Fruit fly (Drosophila melanogaster): Measurements from ENCODE around the gene RnpS1.
A peak's percentile ranks its signal among the peaks of the same experiment; 100 is the strongest.

Gene RnpS1

DNA sequence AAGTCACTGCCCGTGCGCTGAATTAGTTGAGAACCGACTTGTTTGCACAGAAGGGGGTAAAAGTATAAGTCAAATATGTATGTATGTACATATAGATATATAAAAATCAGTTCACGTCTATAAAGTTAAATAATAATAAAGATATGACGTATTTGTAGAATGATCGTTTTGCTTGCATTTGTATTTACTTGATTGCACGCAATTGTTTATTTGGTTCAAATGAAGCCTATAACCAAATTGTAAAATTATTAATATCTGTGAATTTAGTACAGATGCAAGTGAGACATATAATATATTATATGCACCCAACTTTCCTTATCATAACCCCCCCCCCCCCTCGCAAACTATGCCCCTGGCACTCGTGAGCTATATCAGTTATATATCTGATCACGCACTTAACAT lies 48.7 kb downstream of the RnpS1 start (continued):
- TF ChIP-seq Gug (GFP tag; IDR thresholded peaks at IDR 0.05) (no peak), Xrp1 (GFP tag; IDR thresholded peaks at IDR 0.05) (peak; percentile 50), scrt (GFP tag; optimal IDR thresholded peaks at IDR 0.05) (peak; percentile 49), Dref (GFP tag; IDR thresholded peaks at IDR 0.05) (no peak), ranshi (GFP tag; IDR thresholded peaks at IDR 0.05) (peak; percentile 57), fd96Cb (tag; optimal IDR thresholded peaks at IDR 0.05) (no peak), Asciz (GFP tag; optimal IDR thresholded peaks at IDR 0.05) (peak; percentile 63), Dek (tag; optimal IDR thresholded peaks at IDR 0.05) (no peak), CG3281 (GFP tag; optimal IDR thresholded peaks at IDR 0.05) (peak; percentile 80), CG16815 (GFP tag; optimal IDR thresholded peaks at IDR 0.05) (peak; percentile 12), ind (GFP tag; optimal IDR thresholded peaks at IDR 0.05) (peak; percentile 27), CG1024 (GFP tag; IDR thresholded peaks at IDR 0.05) (no peak), exex (tag; optimal IDR thresholded peaks at IDR 0.05) (peak; percentile 42), BtbVII (GFP tag; optimal IDR thresholded peaks at IDR 0.05) (peak; percentile 78), CG7357 (GFP tag; IDR thresholded peaks at IDR 0.05) (no peak), CG10366 (GFP tag; IDR thresholded peaks at IDR 0.05) (no peak), ase (GFP tag; IDR thresholded peaks at IDR 0.05) (no peak), B-H2 (GFP tag; optimal IDR thresholded peaks at IDR 0.05) (no peak), mirr (GFP tag; optimal IDR thresholded peaks at IDR 0.05) (no peak), CG6765 (GFP tag; optimal IDR thresholded peaks at IDR 0.05) (peak; percentile 20), CG15601 (tag; optimal IDR thresholded peaks at IDR 0.05) (peak; percentile 59), ftz-f1 (GFP tag; optimal IDR thresholded peaks at IDR 0.05) (no peak), yki (optimal IDR thresholded peaks at IDR 0.05) (no peak), seq (GFP tag; IDR thresholded peaks at IDR 0.05) (no peak), onecut (GFP tag; IDR thresholded peaks at IDR 0.05) (no peak), CG14050 (GFP tag; IDR thresholded peaks at IDR 0.05) (no peak), CG18476 (GFP tag; optimal IDR thresholded peaks at IDR 0.05) (no peak), ap (GFP tag; IDR thresholded peaks at IDR 0.05) (no peak), dan (GFP tag; IDR thresholded peaks at IDR 0.05) (no peak), CG32767 (GFP tag; IDR thresholded peaks at IDR 0.05) (no peak), Drgx (GFP tag; IDR thresholded peaks at IDR 0.05) (no peak), CG8765 (GFP tag; IDR thresholded peaks at IDR 0.05) (no peak), jing (GFP tag; optimal IDR thresholded peaks at IDR 0.05) (no peak), repo (GFP tag; optimal IDR thresholded peaks at IDR 0.05) (no peak), CG34224 (GFP tag; IDR thresholded peaks at IDR 0.05; ENCODE audit: partially characterized antibody) (no peak), CG13296 (GFP tag; optimal IDR thresholded peaks at IDR 0.05) (peak; percentile 33), pb (GFP tag; optimal IDR thresholded peaks at IDR 0.05) (no peak), Dll (GFP tag; IDR thresholded peaks at IDR 0.05; ENCODE audit: partially characterized antibody) (no peak), Taf1 (GFP tag; IDR thresholded peaks at IDR 0.05) (peak; percentile 24; the same call in 1 of the 2 replicates), Dp (GFP tag; optimal IDR thresholded peaks at IDR 0.05) (no peak), Aef1 (GFP tag; IDR thresholded peaks at IDR 0.05) (peak; percentile 26; the same call in 1 of the 3 replicates), Six4 (GFP tag; optimal IDR thresholded peaks at IDR 0.05) (no peak), CG7372 (GFP tag; IDR thresholded peaks at IDR 0.05) (peak; percentile 24; the same call in 1 of the 2 replicates), CG9817 (tag; optimal IDR thresholded peaks at IDR 0.05) (no peak), CG11247 (GFP tag; IDR thresholded peaks at IDR 0.05) (no peak), HmgD (GFP tag; optimal IDR thresholded peaks at IDR 0.05) (no peak), Hmx (GFP tag; optimal IDR thresholded peaks at IDR 0.05) (no peak), Neu2 (GFP tag; optimal IDR thresholded peaks at IDR 0.05; ENCODE audit: borderline replicate concordance) (no peak), CG30020 (tag; optimal IDR thresholded peaks at IDR 0.05) (no peak), hth (optimal IDR thresholded peaks at IDR 0.05) (no peak), Dad (GFP tag; optimal IDR thresholded peaks at IDR 0.05) (no peak), btn (GFP tag; optimal IDR thresholded peaks at IDR 0.05) (no peak), CG2120 (GFP tag; optimal IDR thresholded peaks at IDR 0.05) (peak; percentile 63)
